Fruit fly (Drosophila melanogaster): ENCODE measurements around the gene CG9449.
"Not testable (repeated sequence)": the region's sequence is repeated elsewhere in the genome, so short reads cannot be mapped to it uniquely, and the experiment has no call there.

- TF ChIP-seq D1 (tag; optimal IDR thresholded peaks at IDR 0.05); gl (tag; optimal IDR thresholded peaks at IDR 0.05); Pif1A (GFP tag; optimal IDR thresholded peaks at IDR 0.05); CG4496 (GFP tag; IDR thresholded peaks at IDR 0.05); Snoo (tag; optimal IDR thresholded peaks at IDR 0.05); CG32121 (GFP tag; IDR thresholded peaks at IDR 0.05); EcR (GFP tag; optimal IDR thresholded peaks at IDR 0.05); CG9948 (tag; optimal IDR thresholded peaks at IDR 0.05): not testable (repeated sequence)
These were observed 25.4 kb downstream of the CG9449 start, which contains the start of the genes 825-Oak and CG12519 for dm6 chr3L:19472128-19472527.
